Worm (Caenorhabditis elegans): Measurements from ENCODE around the gene ubc-13.
"Not testable (repeated sequence)": the region's sequence is repeated elsewhere in the genome, so short reads cannot be mapped to it uniquely, and the experiment has no call there.

Gene ubc-13

ce11 chrIV:2897644-2898160 is 27.8 kb downstream of the ubc-13 start, which contains the start of gene Y54G2A.36 (continued):
- 0 out of 2 replicates have a peak, but pooled peaks have one; percentile 18 for TF ChIP-seq D2030.7 (GFP tag; IDR thresholded peaks at IDR 0.05)
- TF ChIP-seq nhr-90 (tag; optimal IDR thresholded peaks at IDR 0.05) = no peak
- no peak for TF ChIP-seq T26A5.8 (tag; optimal IDR thresholded peaks at IDR 0.05)
- TF ChIP-seq mxl-1 (tag; optimal IDR thresholded peaks at IDR 0.05) = no peak
- no peak for TF ChIP-seq attf-3 (GFP tag; conservative IDR thresholded peaks at IDR 0.05)
- no peak for TF ChIP-seq ceh-58 (GFP tag; IDR thresholded peaks at IDR 0.05)
- no peak for TF ChIP-seq hlh-12 (tag; optimal IDR thresholded peaks at IDR 0.05)
- 0 out of 2 replicates have a peak, but pooled peaks have one; percentile 26 for TF ChIP-seq C17E4.6 (GFP tag; IDR thresholded peaks at IDR 0.05)
- 0 out of 2 replicates have a peak, but pooled peaks have one; percentile 35 for TF ChIP-seq ztf-25 (GFP tag; IDR thresholded peaks at IDR 0.05)
- TF ChIP-seq madf-3 (GFP tag; IDR thresholded peaks at IDR 0.05) = 0 out of 2 replicates have a peak, but pooled peaks have one; percentile 55
- TF ChIP-seq athp-1 (tag; optimal IDR thresholded peaks at IDR 0.05) = no peak
- no peak for TF ChIP-seq ztf-3 (GFP tag; optimal IDR thresholded peaks at IDR 0.05)
- TF ChIP-seq akir-1 (GFP tag; optimal IDR thresholded peaks at IDR 0.05) = no peak
- TF ChIP-seq lin-26 (GFP tag; IDR thresholded peaks at IDR 0.05) = 0 out of 2 replicates have a peak, but pooled peaks have one; percentile 13
- no peak for TF ChIP-seq snpc-3.4 (tag; optimal IDR thresholded peaks at IDR 0.05)
- no peak for TF ChIP-seq ztf-26 (tag; optimal IDR thresholded peaks at IDR 0.05)
- no peak for TF ChIP-seq zfh-2 (GFP tag; conservative IDR thresholded peaks at IDR 0.05)
- no peak for TF ChIP-seq aptf-3 (GFP tag; IDR thresholded peaks at IDR 0.05)
- TF ChIP-seq gei-17 (GFP tag; optimal IDR thresholded peaks at IDR 0.05) = no peak
- no peak for TF ChIP-seq ztf-28 (GFP tag; IDR thresholded peaks at IDR 0.05)
- no peak for TF ChIP-seq lin-40 (tag; optimal IDR thresholded peaks at IDR 0.05)
- TF ChIP-seq somi-1 (GFP tag; optimal IDR thresholded peaks at IDR 0.05) = no peak
- TF ChIP-seq unc-62 (GFP tag; optimal IDR thresholded peaks at IDR 0.05) = no peak
- no peak for TF ChIP-seq egl-44 (GFP tag; IDR thresholded peaks at IDR 0.05)
- no peak for TF ChIP-seq die-1 (tag; optimal IDR thresholded peaks at IDR 0.05)
- TF ChIP-seq mcd-1 (GFP tag; IDR thresholded peaks at IDR 0.05) = no peak
- no peak for TF ChIP-seq ZK185.1 (tag; optimal IDR thresholded peaks at IDR 0.05; ENCODE audit: poor library complexity, severe bottlenecking)
- no peak for TF ChIP-seq repo-1 (tag; optimal IDR thresholded peaks at IDR 0.05)
- no peak for TF ChIP-seq dox-1 (GFP tag; IDR thresholded peaks at IDR 0.05)
- no peak for TF ChIP-seq C06A6.2 (GFP tag; conservative IDR thresholded peaks at IDR 0.05)
- TF ChIP-seq rcor-1 (GFP tag; IDR thresholded peaks at IDR 0.05) = peak; percentile 19; the same call in 1 of the 2 replicates
- no peak for TF ChIP-seq attf-5 (GFP tag; optimal IDR thresholded peaks at IDR 0.05)
- no peak for TF ChIP-seq ceh-40 (GFP tag; IDR thresholded peaks at IDR 0.05)
- TF ChIP-seq Y53F4B.3 (GFP tag; IDR thresholded peaks at IDR 0.05) = no peak

ce11 chrIV:2895986-2896660 is 29.4 kb downstream of the ubc-13 start:
- peak; percentile 25 for TF ChIP-seq ztf-18 (tag; optimal IDR thresholded peaks at IDR 0.05)
- peak; percentile 48 for TF ChIP-seq lin-54 (GFP tag; optimal IDR thresholded peaks at IDR 0.05)
- peak; percentile 89 for TF ChIP-seq dox-1 (GFP tag; IDR thresholded peaks at IDR 0.05)
- TF ChIP-seq atf-7 (tag; optimal IDR thresholded peaks at IDR 0.05) = peak; percentile 10
- peak; percentile 83 for TF ChIP-seq Y53G8AR.9 (GFP tag; conservative IDR thresholded peaks at IDR 0.05)
- peak; percentile 71 for TF ChIP-seq F33H1.4 (GFP tag; IDR thresholded peaks at IDR 0.05)
- peak; percentile 48; the same call in 1 of the 2 replicates for TF ChIP-seq ceh-100 (GFP tag; IDR thresholded peaks at IDR 0.05)
- TF ChIP-seq attf-5 (GFP tag; optimal IDR thresholded peaks at IDR 0.05) = peak; percentile 62
- peak; percentile 81 for TF ChIP-seq nfyb-1 (GFP tag; IDR thresholded peaks at IDR 0.05)
- TF ChIP-seq bed-2 (GFP tag; IDR thresholded peaks at IDR 0.05) = peak; percentile 79
- TF ChIP-seq let-607 (tag; optimal IDR thresholded peaks at IDR 0.05) = peak in 1 of 2 experiments; percentile 53
- TF ChIP-seq hmg-1.2 (GFP tag; IDR thresholded peaks at IDR 0.05) = peak; percentile 94
- TF ChIP-seq tlf-1 (GFP tag; optimal IDR thresholded peaks at IDR 0.05) = peak; percentile 20
- peak; percentile 33 for TF ChIP-seq efl-1 (GFP tag; optimal IDR thresholded peaks at IDR 0.05)
- TF ChIP-seq lsl-1 (GFP tag; optimal IDR thresholded peaks at IDR 0.05) = peak; percentile 44
- not testable (repeated sequence) for TF ChIP-seq snpc-4 (GFP tag; optimal IDR thresholded peaks at IDR 0.05)
- TF ChIP-seq snpc-4 (tag; optimal IDR thresholded peaks at IDR 0.05) = peak in 1 of 4 experiments; percentile 12
